Fruit fly (Drosophila melanogaster) whole organism, prepupa: ENCODE measurements around the gene CG31777.
A peak's percentile ranks its signal among the peaks of the same experiment; 100 is the strongest.

ENCODE experiments used
- CG10631 ChIP-seq: fragments of 200-800 bp; sonication (Bioruptor generic); optimal IDR thresholded peaks from 2 replicates; lab custom pipeline; 2016; ENCODE audit warnings: missing biosample characterization, missing genetic modification characterization
- CG10669 ChIP-seq: fragments of 200-800 bp; sonication (Bioruptor generic); optimal IDR thresholded peaks from 3 replicates; lab custom pipeline; 2018; ENCODE audit warnings: missing biosample characterization, mild to moderate bottlenecking, missing genetic modification characterization, moderate library complexity
- CG11762 ChIP-seq: fragments of 200-800 bp; sonication (Bioruptor generic); optimal IDR thresholded peaks from 3 replicates; lab custom pipeline; 2016; ENCODE audit warnings: missing biosample characterization, missing genetic modification characterization; ENCODE audit not compliant: insufficient read depth
- CG15336 ChIP-seq: fragments of 200-800 bp; sonication (Bioruptor generic); IDR thresholded peaks from 2 replicates; pipeline ENCODE4 v1.3.6; 2022; ENCODE audit warnings: missing biosample characterization, missing genetic modification characterization
- CG31627 ChIP-seq: fragments of 200-800 bp; sonication (Bioruptor generic); optimal IDR thresholded peaks from 3 replicates; lab custom pipeline; 2016; ENCODE audit warnings: missing biosample characterization, missing genetic modification characterization
- CG32006 ChIP-seq: fragments of 200-800 bp; sonication (Bioruptor generic); optimal IDR thresholded peaks from 3 replicates; lab custom pipeline; 2017; ENCODE audit warnings: missing biosample characterization, mild to moderate bottlenecking, missing genetic modification characterization
- CG34406 ChIP-seq: fragments of 200-800 bp; sonication (Bioruptor generic); optimal IDR thresholded peaks from 3 replicates; lab custom pipeline; 2016; ENCODE audit warnings: missing biosample characterization, missing genetic modification characterization
- CG3919 ChIP-seq: fragments of 200-800 bp; sonication (Bioruptor generic); optimal IDR thresholded peaks from 3 replicates; lab custom pipeline; 2016; ENCODE audit warnings: missing biosample characterization, missing genetic modification characterization
- CG4318 ChIP-seq: fragments of 200-800 bp; sonication (Bioruptor generic); optimal IDR thresholded peaks from 3 replicates; lab custom pipeline; 2017; ENCODE audit warnings: missing biosample characterization, mild to moderate bottlenecking, missing genetic modification characterization
- CG6163 ChIP-seq: fragments of 200-800 bp; sonication (Bioruptor generic); IDR thresholded peaks from 3 replicates; pipeline ENCODE4 v1.3.6; 2022; ENCODE audit warnings: missing biosample characterization, missing genetic modification characterization
- CG6276 ChIP-seq: fragments of 200-800 bp; sonication (Bioruptor generic); optimal IDR thresholded peaks from 2 replicates; lab custom pipeline; 2017; ENCODE audit warnings: missing biosample characterization, mild to moderate bottlenecking, missing genetic modification characterization
- CG6808 ChIP-seq: fragments of 200-800 bp; sonication (Bioruptor generic); optimal IDR thresholded peaks from 3 replicates; lab custom pipeline; 2017; ENCODE audit warnings: missing biosample characterization, missing genetic modification characterization, mild to moderate bottlenecking, moderate library complexity, missing genetic modification reagents
- CG9139 ChIP-seq: fragments of 200-800 bp; sonication (Bioruptor generic); optimal IDR thresholded peaks from 3 replicates; lab custom pipeline; 2017; ENCODE audit warnings: missing biosample characterization, mild to moderate bottlenecking, missing genetic modification characterization
- Eip75B ChIP-seq: fragments of 200-800 bp; sonication (Bioruptor generic); optimal IDR thresholded peaks from 3 replicates; lab custom pipeline; 2016; ENCODE audit warnings: missing biosample characterization, missing genetic modification characterization
- Eip78C ChIP-seq: fragments of 200-800 bp; sonication (Bioruptor generic); peaks from one replicate; lab custom pipeline; 2016; ENCODE audit warnings: missing biosample characterization, missing genetic modification characterization
- Ets21C ChIP-seq: fragments of 200-800 bp; sonication (Bioruptor generic); optimal IDR thresholded peaks from 3 replicates; lab custom pipeline; 2016; ENCODE audit warnings: missing biosample characterization, missing genetic modification characterization
- Ets96B ChIP-seq: fragments of 200-800 bp; optimal IDR thresholded peaks from 2 replicates; lab custom pipeline; 2019; ENCODE audit warnings: missing biosample characterization, mild to moderate bottlenecking, missing genetic modification characterization, moderate library complexity
- Hr38 ChIP-seq: sonication (Bioruptor generic); optimal IDR thresholded peaks from 2 replicates; lab custom pipeline; 2016; ENCODE audit warnings: missing biosample characterization, missing genetic modification characterization
- Hr39 ChIP-seq: fragments of 200-800 bp; sonication (Bioruptor generic); optimal IDR thresholded peaks from 2 replicates; lab custom pipeline; 2016; ENCODE audit warnings: missing biosample characterization, missing genetic modification characterization
- Hr4 ChIP-seq: fragments of 200-800 bp; sonication (Bioruptor generic); optimal IDR thresholded peaks from 3 replicates; lab custom pipeline; 2016; ENCODE audit warnings: missing biosample characterization, missing genetic modification characterization
- OdsH ChIP-seq: fragments of 200-800 bp; sonication (Bioruptor generic); optimal IDR thresholded peaks from 3 replicates; lab custom pipeline; 2016; ENCODE audit warnings: missing biosample characterization, missing genetic modification characterization
- Sox102F ChIP-seq: fragments of 200-800 bp; sonication (Bioruptor generic); optimal IDR thresholded peaks from 2 replicates; lab custom pipeline; 2016; ENCODE audit warnings: missing biosample characterization, mild to moderate bottlenecking, missing genetic modification characterization
- Sox15 ChIP-seq: fragments of 200-800 bp; sonication (Bioruptor generic); optimal IDR thresholded peaks from 3 replicates; lab custom pipeline; 2016; ENCODE audit warnings: missing biosample characterization, missing genetic modification characterization
- achi ChIP-seq: fragments of 200-800 bp; sonication (Bioruptor generic); optimal IDR thresholded peaks from 3 replicates; lab custom pipeline; 2016; ENCODE audit warnings: missing biosample characterization, missing genetic modification characterization
- acj6 ChIP-seq: fragments of 200-800 bp; sonication (Bioruptor generic); optimal IDR thresholded peaks from 3 replicates; lab custom pipeline; 2016; ENCODE audit warnings: missing biosample characterization, missing genetic modification characterization
- dsx ChIP-seq: fragments of 200-800 bp; optimal IDR thresholded peaks from 3 replicates; lab custom pipeline; 2019; ENCODE audit warnings: missing biosample characterization, mild to moderate bottlenecking, missing genetic modification characterization, moderate library complexity; ENCODE audit not compliant: poor library complexity, severe bottlenecking
- eg ChIP-seq: fragments of 200-800 bp; sonication (Bioruptor generic); IDR thresholded peaks from 3 replicates; pipeline ENCODE4 v1.3.6; 2022; ENCODE audit warnings: missing biosample characterization, missing genetic modification characterization
- esn ChIP-seq: fragments of 200-800 bp; sonication (Bioruptor generic); optimal IDR thresholded peaks from 2 replicates; lab custom pipeline; 2016; ENCODE audit warnings: missing biosample characterization, mild to moderate bottlenecking, missing genetic modification characterization, moderate library complexity
- fd59A ChIP-seq: fragments of 200-800 bp; sonication (Bioruptor generic); optimal IDR thresholded peaks from 2 replicates; lab custom pipeline; 2017; ENCODE audit warnings: missing biosample characterization, mild to moderate bottlenecking, missing genetic modification characterization, missing genetic modification reagents
- fd85E ChIP-seq: fragments of 200-800 bp; sonication (Bioruptor generic); optimal IDR thresholded peaks from 3 replicates; lab custom pipeline; 2016; ENCODE audit warnings: missing biosample characterization, missing genetic modification characterization
- net ChIP-seq: fragments of 200-800 bp; sonication (Bioruptor generic); optimal IDR thresholded peaks from 3 replicates; lab custom pipeline; 2016; ENCODE audit warnings: missing biosample characterization, missing genetic modification characterization
- salr ChIP-seq, 2 experiments: fragments of 200-800 bp; sonication (Bioruptor generic); optimal IDR thresholded peaks; 3 replicates each; lab custom pipeline; 2016 to 2018; ENCODE audit warnings: missing biosample characterization in 2 of 2, missing genetic modification characterization in 2 of 2, mild to moderate bottlenecking in 1 of 2
- spab ChIP-seq: fragments of 200-800 bp; sonication (Bioruptor generic); optimal IDR thresholded peaks from 2 replicates; lab custom pipeline; 2017; ENCODE audit warnings: missing biosample characterization, mild to moderate bottlenecking, missing genetic modification characterization, missing genetic modification reagents
- svp ChIP-seq: fragments of 200-800 bp; sonication (Bioruptor generic); peaks from one replicate; lab custom pipeline; 2016; ENCODE audit warnings: missing biosample characterization, missing genetic modification characterization
- topi ChIP-seq: fragments of 200-800 bp; sonication (Bioruptor generic); optimal IDR thresholded peaks from 3 replicates; lab custom pipeline; 2016; ENCODE audit warnings: missing biosample characterization, missing genetic modification characterization

Gene CG31777

dm6 chr2L:3706963-3707362 is at the start of gene CG31777:
CG31777 (minus strand) TSS chr2L:3707063.
- TF ChIP-seq CG15336 (GFP tag; lab: Robert Waterston, UW): no peak
- TF ChIP-seq svp (GFP tag; lab: Kevin White, UChicago): peak; percentile 71
- TF ChIP-seq, all 60 proteins: peak for 1

- TF ChIP-seq eg (GFP tag; lab: Robert Waterston, UW): peak; percentile 55; the same call in 1 of the 3 replicates
- TF ChIP-seq CG6808: no peak
- no peak for TF ChIP-seq CG4318
- no peak for TF ChIP-seq svp (GFP tag; lab: Kevin White, UChicago)
- no peak for TF ChIP-seq dsx (GFP tag; lab: Kevin White, UChicago)
- TF ChIP-seq CG15336 (GFP tag; lab: Robert Waterston, UW): 0 out of 2 replicates have a peak, but pooled peaks have one; percentile 45
- TF ChIP-seq CG10631: no peak
- TF ChIP-seq Eip78C (GFP tag; lab: Kevin White, UChicago): no peak
- TF ChIP-seq OdsH (GFP tag; lab: Kevin White, UChicago): no peak
- no peak for TF ChIP-seq Ets21C
These were observed 48.1 kb upstream of the CG31777 start for dm6 chr2L:3754835-3755547.

- peak; percentile 0 for TF ChIP-seq topi (GFP tag; lab: Kevin White, UChicago)
- peak; percentile 6 for TF ChIP-seq acj6 (GFP tag; lab: Kevin White, UChicago)
- TF ChIP-seq Eip78C (GFP tag; lab: Kevin White, UChicago): no peak
- no peak for TF ChIP-seq fd85E
- peak; percentile 33 for TF ChIP-seq CG3919
- TF ChIP-seq CG6163 (GFP tag; lab: Robert Waterston, UW): 0 out of 3 replicates have a peak, but pooled peaks have one; percentile 50
- TF ChIP-seq eg (GFP tag; lab: Robert Waterston, UW): 0 out of 3 replicates have a peak, but pooled peaks have one; percentile 14
- TF ChIP-seq Eip75B (GFP tag; lab: Kevin White, UChicago): no peak
- TF ChIP-seq CG11762: no peak
- TF ChIP-seq net: peak; percentile 28
- no peak for TF ChIP-seq CG10669 (GFP tag; lab: Kevin White, UChicago)
- peak; percentile 25 for TF ChIP-seq CG9139 (GFP tag; lab: Kevin White, UChicago)
- no peak for TF ChIP-seq esn (GFP tag; lab: Kevin White, UChicago)
- TF ChIP-seq Hr38 (GFP tag; lab: Kevin White, UChicago): no peak
- peak; percentile 32 for TF ChIP-seq svp (GFP tag; lab: Kevin White, UChicago)
- peak; percentile 5 for TF ChIP-seq OdsH (GFP tag; lab: Kevin White, UChicago)
- TF ChIP-seq achi (GFP tag; lab: Kevin White, UChicago): peak; percentile 55
- TF ChIP-seq CG34406 (GFP tag; lab: Kevin White, UChicago): peak; percentile 11
These were observed 41.8 kb upstream of the CG31777 start for dm6 chr2L:3748691-3749090.

- no peak for TF ChIP-seq Hr38 (GFP tag; lab: Kevin White, UChicago)
- TF ChIP-seq Eip78C (GFP tag; lab: Kevin White, UChicago): peak; percentile 14
These were observed 33.6 kb upstream of the CG31777 start for dm6 chr2L:3740443-3740842.

- TF ChIP-seq achi (GFP tag; lab: Kevin White, UChicago) (peak; percentile 31), spab (no peak), CG6276 (GFP tag; lab: Kevin White, UChicago) (peak; percentile 2), Eip78C (GFP tag; lab: Kevin White, UChicago) (peak; percentile 88), fd59A (GFP tag; lab: Kevin White, UChicago) (no peak), salr (GFP tag; optimal IDR thresholded peaks at IDR 0.05; lab: Kevin White, UChicago) (peak in 1 of 2 experiments; percentile 1), Ets96B (tag; lab: Kevin White, UChicago) (peak; percentile 14), Hr4 (GFP tag; lab: Kevin White, UChicago) (peak; percentile 58), esn (GFP tag; lab: Kevin White, UChicago) (no peak), Hr39 (GFP tag; lab: Kevin White, UChicago) (no peak), CG32006 (GFP tag; lab: Kevin White, UChicago) (peak; percentile 60), CG4318 (peak; percentile 16), Sox102F (GFP tag; lab: Kevin White, UChicago) (no peak), CG31627 (GFP tag; lab: Kevin White, UChicago) (no peak), Sox15 (GFP tag; lab: Kevin White, UChicago) (no peak), svp (GFP tag; lab: Kevin White, UChicago) (peak; percentile 57), OdsH (GFP tag; lab: Kevin White, UChicago) (peak; percentile 34)
These were observed 30.8 kb upstream of the CG31777 start for dm6 chr2L:3737682-3738081.
